Fruit fly (Drosophila melanogaster): Measurements from ENCODE around the gene Pdp1.
A peak's percentile ranks its signal among the peaks of the same experiment; 100 is the strongest.

Gene Pdp1

dm6 chr3L:7911765-7912556 lies 44.8 kb upstream of the Pdp1 start, which contains the start of the genes pbl and CG8281 (continued):
- TF ChIP-seq cad (GFP tag; optimal IDR thresholded peaks at IDR 0.05): no peak
- TF ChIP-seq Hr39 (optimal IDR thresholded peaks at IDR 0.05): no peak
- peak; percentile 77 for TF ChIP-seq sqz (GFP tag; optimal IDR thresholded peaks at IDR 0.05)
- TF ChIP-seq dimm (GFP tag; IDR thresholded peaks at IDR 0.05): no peak
- TF ChIP-seq CG9817 (tag; optimal IDR thresholded peaks at IDR 0.05): peak; percentile 53
- peak; percentile 17; the same call in 1 of the 2 replicates for TF ChIP-seq CG4730 (GFP tag; IDR thresholded peaks at IDR 0.05)
- TF ChIP-seq CG1602 (GFP tag; optimal IDR thresholded peaks at IDR 0.05): peak; percentile 2
- TF ChIP-seq cg (GFP tag; optimal IDR thresholded peaks at IDR 0.05): peak; percentile 90
- no peak for TF ChIP-seq CG31224 (GFP tag; IDR thresholded peaks at IDR 0.05)
- no peak for TF ChIP-seq CG12071 (GFP tag; optimal IDR thresholded peaks at IDR 0.05)
- TF ChIP-seq CG10462 (GFP tag; optimal IDR thresholded peaks at IDR 0.05): no peak
- TF ChIP-seq CG32772 (GFP tag; IDR thresholded peaks at IDR 0.05): peak; percentile 50; the same call in 1 of the 2 replicates
- TF ChIP-seq Hand (GFP tag; optimal IDR thresholded peaks at IDR 0.05): no peak
- no peak for TF ChIP-seq CG3065 (GFP tag; optimal IDR thresholded peaks at IDR 0.05)
- TF ChIP-seq CG16863 (GFP tag; optimal IDR thresholded peaks at IDR 0.05): peak; percentile 66
- TF ChIP-seq gro (GFP tag; optimal IDR thresholded peaks at IDR 0.05): peak; percentile 74
- TF ChIP-seq CG16815 (GFP tag; optimal IDR thresholded peaks at IDR 0.05): no peak
- TF ChIP-seq CG7928 (GFP tag; optimal IDR thresholded peaks at IDR 0.05): peak; percentile 34
- TF ChIP-seq peb (GFP tag; IDR thresholded peaks at IDR 0.05): no peak
- peak; percentile 56 for TF ChIP-seq CG9609 (GFP tag; optimal IDR thresholded peaks at IDR 0.05)
- peak; percentile 57 for TF ChIP-seq CG12769 (tag; optimal IDR thresholded peaks at IDR 0.05)
- TF ChIP-seq fd64A (GFP tag; optimal IDR thresholded peaks at IDR 0.05): no peak
- TF ChIP-seq fru (optimal IDR thresholded peaks at IDR 0.05): peak; percentile 58
- no peak for TF ChIP-seq pita (GFP tag; optimal IDR thresholded peaks at IDR 0.05)
- TF ChIP-seq btn (GFP tag; optimal IDR thresholded peaks at IDR 0.05): no peak
- peak; percentile 79 for TF ChIP-seq Med (GFP tag)
- no peak for TF ChIP-seq ash1 (GFP tag; optimal IDR thresholded peaks at IDR 0.05)
- peak; percentile 44 for TF ChIP-seq sug (tag; optimal IDR thresholded peaks at IDR 0.05)
- peak; percentile 34 for TF ChIP-seq CG30020 (tag; optimal IDR thresholded peaks at IDR 0.05)
- TF ChIP-seq CG34422 (GFP tag; IDR thresholded peaks at IDR 0.05): 0 out of 3 replicates have a peak, but pooled peaks have one; percentile 36
- peak; percentile 52 for TF ChIP-seq CG13424 (tag; optimal IDR thresholded peaks at IDR 0.05)
- TF ChIP-seq CG18619 (GFP tag; optimal IDR thresholded peaks at IDR 0.05): peak; percentile 26
- TF ChIP-seq MBD-R2 (GFP tag; IDR thresholded peaks at IDR 0.05): peak; percentile 58
- peak; percentile 41; the same call in 1 of the 2 replicates for TF ChIP-seq CG31441 (GFP tag; IDR thresholded peaks at IDR 0.05)
- TF ChIP-seq CG8290 (GFP tag; optimal IDR thresholded peaks at IDR 0.05): no peak
- TF ChIP-seq CG8290 (tag; optimal IDR thresholded peaks at IDR 0.05): peak in 1 of 2 experiments; percentile 29
- TF ChIP-seq D19A (tag; optimal IDR thresholded peaks at IDR 0.05): no peak
- no peak for TF ChIP-seq bowl (GFP tag; IDR thresholded peaks at IDR 0.05)
- TF ChIP-seq repo (GFP tag; optimal IDR thresholded peaks at IDR 0.05): no peak
- TF ChIP-seq Kr (GFP tag; optimal IDR thresholded peaks at IDR 0.05): no peak
- no peak for TF ChIP-seq da (GFP tag; optimal IDR thresholded peaks at IDR 0.05)
- TF ChIP-seq Abd-B (GFP tag; optimal IDR thresholded peaks at IDR 0.05): peak; percentile 34
- no peak for TF ChIP-seq CG12744 (GFP tag; optimal IDR thresholded peaks at IDR 0.05)
- no peak for TF ChIP-seq ftz-f1 (GFP tag; optimal IDR thresholded peaks at IDR 0.05)
- TF ChIP-seq esg (GFP tag; conservative IDR thresholded peaks at IDR 0.05): peak; percentile 46
- TF ChIP-seq Mad (GFP tag; optimal IDR thresholded peaks at IDR 0.05): no peak
- TF ChIP-seq kay (GFP tag; optimal IDR thresholded peaks at IDR 0.05): peak; percentile 13
- peak; percentile 88 for TF ChIP-seq ewg (GFP tag; optimal IDR thresholded peaks at IDR 0.05)
- TF ChIP-seq mam (GFP tag; optimal IDR thresholded peaks at IDR 0.05): peak; percentile 40
- no peak for TF ChIP-seq CG34376 (GFP tag; optimal IDR thresholded peaks at IDR 0.05)
- no peak for TF ChIP-seq CG5245 (GFP tag; optimal IDR thresholded peaks at IDR 0.05)
- no peak for TF ChIP-seq CG11093 (GFP tag; IDR thresholded peaks at IDR 0.05)
